Fruit fly (Drosophila melanogaster): ENCODE measurements around the gene Gp93.

The Gp93 gene

DNA sequence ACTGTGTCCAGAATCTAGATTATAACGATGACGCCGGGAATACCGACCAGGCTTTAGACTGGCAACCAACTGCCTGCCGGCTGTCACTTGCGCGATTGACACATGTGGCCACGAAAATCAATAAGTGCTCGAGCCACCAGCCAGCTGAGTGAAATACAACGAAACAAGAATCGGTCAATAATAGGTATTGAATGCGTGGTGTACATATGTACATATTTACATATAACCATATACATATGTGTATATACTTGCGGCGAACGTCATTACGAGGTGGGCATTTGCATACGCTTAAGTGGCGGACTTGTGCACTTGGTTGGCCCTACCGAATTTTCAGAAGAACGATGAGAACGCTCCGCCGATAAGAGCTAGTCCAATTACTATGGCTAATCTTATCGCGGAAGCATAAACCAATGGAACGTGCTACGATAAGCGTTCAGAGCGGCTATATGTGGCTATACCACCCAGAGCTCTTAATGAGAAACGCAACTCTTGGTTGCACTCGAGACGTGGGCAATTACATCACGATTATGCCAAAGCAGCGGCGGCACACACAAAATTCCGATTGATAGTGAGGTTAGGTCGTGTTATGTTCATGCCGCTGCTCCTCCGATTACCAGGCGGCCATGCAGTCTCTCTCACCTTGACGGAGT lies 1.8 kb upstream of the Gp93 start (continued):
- no peak for TF ChIP-seq CG1792 (GFP tag; optimal IDR thresholded peaks at IDR 0.05)
- TF ChIP-seq dmrt11E (tag; optimal IDR thresholded peaks at IDR 0.05), result peak; percentile 8
- TF ChIP-seq ftz-f1 (GFP tag; optimal IDR thresholded peaks at IDR 0.05), result no peak
- TF ChIP-seq wdn (GFP tag; IDR thresholded peaks at IDR 0.05), result no peak
- TF ChIP-seq Awh (GFP tag; IDR thresholded peaks at IDR 0.05), result 0 out of 2 replicates have a peak, but pooled peaks have one; percentile 42
- TF ChIP-seq CG17328 (GFP tag; IDR thresholded peaks at IDR 0.05), result no peak
- TF ChIP-seq Rfx (GFP tag; IDR thresholded peaks at IDR 0.05), result 0 out of 2 replicates have a peak, but pooled peaks have one; percentile 32
- TF ChIP-seq knrl (GFP tag; IDR thresholded peaks at IDR 0.05; ENCODE audit: partially characterized antibody), result no peak
- no peak for TF ChIP-seq unc-4 (GFP tag; IDR thresholded peaks at IDR 0.05; ENCODE audit: partially characterized antibody)
- no peak for TF ChIP-seq CG6689 (GFP tag; IDR thresholded peaks at IDR 0.05)
- TF ChIP-seq CG13424 (tag; optimal IDR thresholded peaks at IDR 0.05), result peak; percentile 2
- no peak for TF ChIP-seq pho (GFP tag; optimal IDR thresholded peaks at IDR 0.05)
- no peak for TF ChIP-seq fd96Cb (tag; optimal IDR thresholded peaks at IDR 0.05)
- TF ChIP-seq HHEX (GFP tag; optimal IDR thresholded peaks at IDR 0.05), result peak; percentile 38
- no peak for TF ChIP-seq vvl (GFP tag; IDR thresholded peaks at IDR 0.05)
- TF ChIP-seq CG7357 (GFP tag; IDR thresholded peaks at IDR 0.05), result no peak
- TF ChIP-seq CG15073 (GFP tag; optimal IDR thresholded peaks at IDR 0.05), result no peak
- no peak for TF ChIP-seq bowl (GFP tag; IDR thresholded peaks at IDR 0.05)
- TF ChIP-seq CG8924 (tag; optimal IDR thresholded peaks at IDR 0.05), result no peak
- TF ChIP-seq Ets65A (GFP tag), result no peak
- no peak for TF ChIP-seq CG16779 (GFP tag; IDR thresholded peaks at IDR 0.05)
- TF ChIP-seq CG9876 (GFP tag; optimal IDR thresholded peaks at IDR 0.05), result no peak
- TF ChIP-seq CG32767 (GFP tag; IDR thresholded peaks at IDR 0.05), result no peak
- TF ChIP-seq ERR (GFP tag; optimal IDR thresholded peaks at IDR 0.05), result no peak
- no peak for TF ChIP-seq peb (GFP tag; IDR thresholded peaks at IDR 0.05)
- TF ChIP-seq B-H1 (GFP tag; IDR thresholded peaks at IDR 0.05), result no peak
- no peak; the same call in 1 of the 2 replicates for TF ChIP-seq CG14014 (GFP tag; IDR thresholded peaks at IDR 0.05)
- TF ChIP-seq ash1 (GFP tag; optimal IDR thresholded peaks at IDR 0.05), result no peak
- no peak for TF ChIP-seq slou (GFP tag; optimal IDR thresholded peaks at IDR 0.05)
- no peak for TF ChIP-seq Dad (GFP tag; optimal IDR thresholded peaks at IDR 0.05)
- no peak for TF ChIP-seq gce (GFP tag; IDR thresholded peaks at IDR 0.05)
- no peak for TF ChIP-seq prd (optimal IDR thresholded peaks at IDR 0.05)
- no peak for TF ChIP-seq prd (GFP tag; IDR thresholded peaks at IDR 0.05)
- no peak for TF ChIP-seq nmo (GFP tag; optimal IDR thresholded peaks at IDR 0.05)
- no peak for TF ChIP-seq CG4854 (GFP tag; optimal IDR thresholded peaks at IDR 0.05)
- TF ChIP-seq CG13123 (GFP tag; optimal IDR thresholded peaks at IDR 0.05), result no peak
- TF ChIP-seq Gsc (GFP tag; IDR thresholded peaks at IDR 0.05), result no peak
- TF ChIP-seq mirr (GFP tag; optimal IDR thresholded peaks at IDR 0.05), result peak; percentile 72
- TF ChIP-seq wor (GFP tag; IDR thresholded peaks at IDR 0.05), result no peak
- no peak for TF ChIP-seq kah (GFP tag; optimal IDR thresholded peaks at IDR 0.05)
- peak; percentile 5 for TF ChIP-seq CG10209 (GFP tag; optimal IDR thresholded peaks at IDR 0.05)
- no peak for TF ChIP-seq Sry-β (GFP tag; optimal IDR thresholded peaks at IDR 0.05)
- no peak for TF ChIP-seq Doc2 (GFP tag; IDR thresholded peaks at IDR 0.05)
- TF ChIP-seq NK7.1 (GFP tag; optimal IDR thresholded peaks at IDR 0.05), result no peak
- TF ChIP-seq fru (optimal IDR thresholded peaks at IDR 0.05), result no peak
- TF ChIP-seq Fer1 (GFP tag; optimal IDR thresholded peaks at IDR 0.05), result peak; percentile 31
- no peak for TF ChIP-seq CG4282 (GFP tag; optimal IDR thresholded peaks at IDR 0.05)
- no peak for TF ChIP-seq CG6765 (GFP tag; optimal IDR thresholded peaks at IDR 0.05)
- TF ChIP-seq Side (GFP tag; optimal IDR thresholded peaks at IDR 0.05), result no peak
- peak; percentile 5 for TF ChIP-seq lab (GFP tag; optimal IDR thresholded peaks at IDR 0.05)
- 0 out of 2 replicates have a peak, but pooled peaks have one; percentile 38 for TF ChIP-seq ara (GFP tag; IDR thresholded peaks at IDR 0.05)
- no peak for TF ChIP-seq CG42726 (GFP tag; IDR thresholded peaks at IDR 0.05; ENCODE audit: partially characterized antibody)

All from whole organism, embryonic.